Worm (Caenorhabditis elegans) whole organism, midembryonic: ENCODE data around the gene pals-19.

ENCODE experiments used
- T22C8.4 ChIP-seq: fragments of 200-800 bp; sonication (Bioruptor generic); IDR thresholded peaks from 2 replicates; pipeline ENCODE4 v1.3.6; 2022; ENCODE audit warnings: missing genetic modification characterization, missing compliant biosample characterization
- cog-1 ChIP-seq: sonication (generic microtip); optimal IDR thresholded peaks from 2 replicates; lab custom pipeline; 2016; ENCODE audit warnings: missing genetic modification characterization, missing compliant biosample characterization
- flt-1 ChIP-seq: fragments of 200-800 bp; sonication (Bioruptor generic); IDR thresholded peaks from 2 replicates; pipeline ENCODE4 v1.3.6; 2022; ENCODE audit warnings: missing genetic modification characterization, missing compliant biosample characterization
- klf-2 ChIP-seq: fragments of 200-800 bp; sonication (Bioruptor generic); conservative IDR thresholded peaks from 2 replicates; pipeline ENCODE4 v1.3.6; 2022; ENCODE audit warnings: missing genetic modification reagents, missing genetic modification characterization, missing compliant biosample characterization
- med-1 ChIP-seq: sonication (generic microtip); optimal IDR thresholded peaks from 2 replicates; lab custom pipeline; 2017; ENCODE audit warnings: missing genetic modification characterization, mild to moderate bottlenecking, missing compliant biosample characterization, antibody characterized with exemption, missing genetic modification reagents; ENCODE audit not compliant: insufficient read depth
- ref-1 ChIP-seq: fragments of 200-800 bp; sonication (Bioruptor generic); conservative IDR thresholded peaks from 2 replicates; pipeline ENCODE4 v1.3.6; 2022; ENCODE audit warnings: missing genetic modification reagents, missing genetic modification characterization, missing compliant biosample characterization
- tab-1 ChIP-seq: fragments of 200-800 bp; sonication (Bioruptor generic); IDR thresholded peaks from 2 replicates; pipeline ENCODE4 v1.3.6; 2022; ENCODE audit warnings: missing genetic modification characterization, missing compliant biosample characterization
- ztf-23 ChIP-seq: fragments of 200-800 bp; sonication (Bioruptor generic); IDR thresholded peaks from 2 replicates; pipeline ENCODE4 v1.3.6; 2022; ENCODE audit warnings: missing genetic modification reagents, missing genetic modification characterization, missing compliant biosample characterization
- ztf-29 ChIP-seq: fragments of 200-800 bp; sonication (Bioruptor generic); IDR thresholded peaks from 2 replicates; pipeline ENCODE4 v1.3.6; 2022; ENCODE audit warnings: missing genetic modification reagents, missing genetic modification characterization, missing compliant biosample characterization

pals-19 gene

ce11 chrIII:1436738-1437137, 35.0 kb downstream of the pals-19 start:
- no peak for TF ChIP-seq ztf-23 (GFP tag; lab: Robert Waterston, UW)
- no peak for TF ChIP-seq klf-2
- no peak for TF ChIP-seq ztf-29 (GFP tag; lab: Robert Waterston, UW)
- TF ChIP-seq T22C8.4 (GFP tag; lab: Robert Waterston, UW), result no peak
- no peak for TF ChIP-seq ref-1 (GFP tag; lab: Robert Waterston, UW)
- TF ChIP-seq tab-1 (GFP tag; lab: Robert Waterston, UW), result no peak
- no peak for TF ChIP-seq flt-1 (GFP tag; lab: Robert Waterston, UW)
- no peak for TF ChIP-seq cog-1 (tag; lab: Kevin White, UChicago)
- TF ChIP-seq med-1 (GFP tag; lab: Kevin White, UChicago), result no peak

- TF ChIP-seq ref-1 (GFP tag; lab: Robert Waterston, UW) (no peak), ztf-23 (GFP tag; lab: Robert Waterston, UW) (0 out of 2 replicates have a peak, but pooled peaks have one; percentile 32)
These were observed 37.9 kb downstream of the pals-19 start for ce11 chrIII:1439609-1440008.

- TF ChIP-seq T22C8.4 (GFP tag; lab: Robert Waterston, UW) (no peak), ztf-29 (GFP tag; lab: Robert Waterston, UW) (no peak), flt-1 (GFP tag; lab: Robert Waterston, UW) (no peak), ztf-23 (GFP tag; lab: Robert Waterston, UW) (no peak), ref-1 (GFP tag; lab: Robert Waterston, UW) (no peak), tab-1 (GFP tag; lab: Robert Waterston, UW) (no peak), klf-2 (no peak), cog-1 (tag; lab: Kevin White, UChicago) (no peak), med-1 (GFP tag; lab: Kevin White, UChicago) (no peak)
These were observed 45.0 kb downstream of the pals-19 start for ce11 chrIII:1446747-1447146.
